Worm (Caenorhabditis elegans): ENCODE results near the gene F28E10.1.

DNA sequence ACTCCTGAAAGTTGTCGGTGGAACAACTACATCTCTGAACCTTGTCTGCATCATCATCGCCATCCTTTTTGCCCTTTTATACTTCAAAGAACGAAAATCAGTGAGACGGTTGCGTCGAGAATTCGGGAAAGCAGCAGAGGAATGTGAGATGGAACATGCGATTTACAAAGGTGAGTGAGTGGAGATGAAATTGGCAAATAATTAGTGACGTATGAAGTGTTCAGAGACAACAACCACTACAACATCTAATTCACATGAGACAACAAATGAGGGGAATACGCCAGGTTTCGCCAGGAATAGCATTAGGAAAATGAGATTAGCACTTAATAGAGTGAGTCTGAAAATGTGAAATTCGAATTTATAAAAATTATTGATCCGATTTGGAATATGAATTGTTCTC is 4.1 kb upstream of the F28E10.1 start:
- TF ChIP-seq ztf-11 (tag; optimal IDR thresholded peaks at IDR 0.05) = no peak
- TF ChIP-seq pqm-1 (tag; optimal IDR thresholded peaks at IDR 0.05) = no peak
- no peak for TF ChIP-seq nhr-237 (tag; optimal IDR thresholded peaks at IDR 0.05)
- no peak for TF ChIP-seq ZK546.5 (tag; optimal IDR thresholded peaks at IDR 0.05)
- TF ChIP-seq tbx-2 (tag; optimal IDR thresholded peaks at IDR 0.05) = no peak
- no peak for TF ChIP-seq ama-1 (optimal IDR thresholded peaks at IDR 0.05)
- TF ChIP-seq R02D3.7 (tag; optimal IDR thresholded peaks at IDR 0.05) = no peak
- TF ChIP-seq nhr-76 (tag; optimal IDR thresholded peaks at IDR 0.05) = no peak
- no peak for TF ChIP-seq nhr-25 (tag; optimal IDR thresholded peaks at IDR 0.05)
- TF ChIP-seq mdl-1 (tag; optimal IDR thresholded peaks at IDR 0.05) = no peak
- no peak for TF ChIP-seq ceh-16 (tag; optimal IDR thresholded peaks at IDR 0.05)
- no peak for TF ChIP-seq skn-1 (tag; optimal IDR thresholded peaks at IDR 0.05)
- no peak for TF ChIP-seq nhr-11 (tag; optimal IDR thresholded peaks at IDR 0.05)
